Worm (Caenorhabditis elegans) whole organism, L4 larva: ENCODE results near the gene scb-1.

Experiments
- F37D6.2 ChIP-seq: sonication (generic microtip); optimal IDR thresholded peaks from 2 replicates; lab custom pipeline; 2016; ENCODE audit warnings: mild to moderate bottlenecking, missing genetic modification characterization, missing compliant biosample characterization
- F49E8.2 ChIP-seq: sonication (generic microtip); optimal IDR thresholded peaks from 2 replicates; lab custom pipeline; 2016; ENCODE audit warnings: missing compliant biosample characterization, mild to moderate bottlenecking, missing genetic modification characterization, borderline replicate concordance
- R02D3.7 ChIP-seq: fragments of 150-350 bp; sonication (generic microtip); optimal IDR thresholded peaks from 3 replicates; lab custom pipeline; 2014; ENCODE audit warnings: missing biosample characterization, missing genetic modification characterization
- Y105C5A.15 ChIP-seq: fragments of 200-800 bp; sonication (Bioruptor generic); IDR thresholded peaks from 2 replicates; pipeline ENCODE4 v1.3.6; 2022; ENCODE audit warnings: missing genetic modification characterization, missing compliant biosample characterization
- Y48G9A.11 ChIP-seq: fragments of 200-800 bp; sonication (Bioruptor generic); IDR thresholded peaks from 2 replicates; pipeline ENCODE4 v1.3.6; 2022; ENCODE audit warnings: missing genetic modification reagents, missing genetic modification characterization, missing compliant biosample characterization
- ZK337.2 ChIP-seq: fragments of 200-800 bp; sonication (Bioruptor generic); IDR thresholded peaks from 2 replicates; pipeline ENCODE4 v1.3.6; 2022; ENCODE audit warnings: missing genetic modification reagents, missing genetic modification characterization, missing compliant biosample characterization
- aha-1 ChIP-seq: fragments of 150-350 bp; peaks from one replicate; lab custom pipeline; 2014; ENCODE audit warnings: missing biosample characterization, missing genetic modification characterization
- ceh-28 ChIP-seq: fragments of 150-350 bp; optimal IDR thresholded peaks from 2 replicates; lab custom pipeline; 2014; ENCODE audit warnings: missing biosample characterization, missing genetic modification reagents, missing genetic modification characterization
- ceh-32 ChIP-seq: sonication (generic microtip); optimal IDR thresholded peaks from 2 replicates; lab custom pipeline; 2016; ENCODE audit warnings: mild to moderate bottlenecking, missing genetic modification characterization, missing compliant biosample characterization; ENCODE audit not compliant: poor library complexity
- ceh-62 ChIP-seq: sonication (generic microtip); optimal IDR thresholded peaks from 2 replicates; lab custom pipeline; 2017; ENCODE audit warnings: missing biosample characterization, missing genetic modification characterization
- ceh-82 ChIP-seq: sonication (generic microtip); optimal IDR thresholded peaks from 2 replicates; lab custom pipeline; 2017; ENCODE audit warnings: missing biosample characterization, missing genetic modification characterization
- ces-1 ChIP-seq: fragments of 150-350 bp; sonication (generic microtip); optimal IDR thresholded peaks from 4 replicates; lab custom pipeline; 2014; ENCODE audit warnings: missing biosample characterization, missing genetic modification reagents, missing genetic modification characterization
- daf-12 ChIP-seq: fragments of 150-350 bp; optimal IDR thresholded peaks from 2 replicates; lab custom pipeline; 2014; ENCODE audit warnings: missing biosample characterization, missing genetic modification reagents, missing genetic modification characterization
- daf-16 ChIP-seq, 3 experiments: sonication (generic microtip); optimal IDR thresholded peaks; 2 replicates each; lab custom pipeline; 2016 to 2017; ENCODE audit warnings: missing genetic modification characterization in 3 of 3, missing genetic modification reagents in 3 of 3, mild to moderate bottlenecking in 2 of 3, missing compliant biosample characterization in 2 of 3, missing biosample characterization in 1 of 3, moderate library complexity in 1 of 3
- daf-19 ChIP-seq: fragments of 200-800 bp; sonication (Bioruptor generic); conservative IDR thresholded peaks from 2 replicates; pipeline ENCODE4 v1.3.6; 2022; ENCODE audit warnings: missing genetic modification characterization, missing compliant biosample characterization
- dmd-6 ChIP-seq: fragments of 200-800 bp; sonication (Bioruptor generic); IDR thresholded peaks from 2 replicates; pipeline ENCODE4 v1.3.6; 2022; ENCODE audit warnings: missing genetic modification reagents, missing genetic modification characterization, missing compliant biosample characterization
- dpl-1 ChIP-seq: fragments of 150-350 bp; optimal IDR thresholded peaks from 2 replicates; lab custom pipeline; 2014; ENCODE audit warnings: missing biosample characterization, missing genetic modification reagents, missing genetic modification characterization
- dve-1 ChIP-seq: sonication (generic microtip); optimal IDR thresholded peaks from 2 replicates; lab custom pipeline; 2017; ENCODE audit warnings: antibody characterized with exemption, mild to moderate bottlenecking, missing genetic modification characterization, missing compliant biosample characterization; ENCODE audit not compliant: insufficient read depth
- egl-43 ChIP-seq: fragments of 200-800 bp; sonication (Bioruptor generic); IDR thresholded peaks from 2 replicates; pipeline ENCODE4 v1.3.6; 2022; ENCODE audit warnings: missing genetic modification reagents, missing genetic modification characterization, missing compliant biosample characterization
- fkh-10 ChIP-seq: fragments of 150-350 bp; optimal IDR thresholded peaks from 2 replicates; lab custom pipeline; 2014; ENCODE audit warnings: missing biosample characterization, missing genetic modification reagents, missing genetic modification characterization
- fos-1 ChIP-seq: fragments of 150-350 bp; optimal IDR thresholded peaks from 2 replicates; lab custom pipeline; 2014; ENCODE audit warnings: missing biosample characterization, missing genetic modification characterization
- hif-1 ChIP-seq, 2 experiments: sonication (generic microtip); optimal IDR thresholded peaks; 2 replicates each; lab custom pipeline; 2016 to 2017; ENCODE audit warnings: missing compliant biosample characterization in 2 of 2, missing genetic modification characterization in 2 of 2, missing genetic modification reagents in 2 of 2, missing genotype in 2 of 2, mild to moderate bottlenecking in 1 of 2
- hlh-11 ChIP-seq: fragments of 200-800 bp; sonication (Bioruptor generic); optimal IDR thresholded peaks from 2 replicates; lab custom pipeline; 2018; ENCODE audit warnings: mild to moderate bottlenecking, missing genetic modification characterization, missing compliant biosample characterization
- hmg-1.1 ChIP-seq: fragments of 200-800 bp; sonication (Bioruptor generic); IDR thresholded peaks from 2 replicates; pipeline ENCODE4 v1.3.6; 2022; ENCODE audit warnings: missing genetic modification reagents, missing genetic modification characterization, missing compliant biosample characterization
- lim-7 ChIP-seq: fragments of 200-800 bp; sonication (Bioruptor generic); IDR thresholded peaks from 2 replicates; pipeline ENCODE4 v1.3.6; 2022; ENCODE audit warnings: missing genetic modification characterization, missing compliant biosample characterization
- lin-29 ChIP-seq: fragments of 200-800 bp; sonication (Bioruptor generic); IDR thresholded peaks from 2 replicates; pipeline ENCODE4 v1.3.6; 2022; ENCODE audit warnings: missing genetic modification reagents, missing genetic modification characterization, missing compliant biosample characterization
- madf-5 ChIP-seq, 2 experiments: fragments of 200-800 bp; sonication (Bioruptor generic); IDR thresholded peaks; 2 replicates each; pipeline ENCODE4 v1.3.6; 2022; ENCODE audit warnings: missing compliant biosample characterization in 2 of 2, missing genetic modification characterization in 2 of 2
- mdt-29 ChIP-seq: fragments of 200-800 bp; sonication (Bioruptor generic); IDR thresholded peaks from 2 replicates; pipeline ENCODE4 v1.3.6; 2022; ENCODE audit warnings: missing genetic modification reagents, missing genetic modification characterization, missing compliant biosample characterization
- mep-1 ChIP-seq: fragments of 150-350 bp; sonication (generic microtip); optimal IDR thresholded peaks from 3 replicates; lab custom pipeline; 2014; ENCODE audit warnings: missing biosample characterization, missing genetic modification characterization
- mxl-3 ChIP-seq: fragments of 200-800 bp; sonication (Bioruptor generic); optimal IDR thresholded peaks from 2 replicates; lab custom pipeline; 2018; ENCODE audit warnings: mild to moderate bottlenecking, missing genetic modification characterization, missing compliant biosample characterization
- nhr-10 ChIP-seq: fragments of 150-350 bp; optimal IDR thresholded peaks from 2 replicates; lab custom pipeline; 2014; ENCODE audit warnings: missing biosample characterization, missing genetic modification characterization
- nhr-102 ChIP-seq: sonication (generic microtip); optimal IDR thresholded peaks from 2 replicates; lab custom pipeline; 2016; ENCODE audit warnings: mild to moderate bottlenecking, missing genetic modification characterization, moderate library complexity, missing compliant biosample characterization
- nhr-111 ChIP-seq: fragments of 200-800 bp; sonication (Bioruptor generic); optimal IDR thresholded peaks from 2 replicates; lab custom pipeline; 2018; ENCODE audit warnings: mild to moderate bottlenecking, missing genetic modification characterization, missing compliant biosample characterization
- nhr-25 ChIP-seq: sonication (generic microtip); optimal IDR thresholded peaks from 2 replicates; lab custom pipeline; 2017; ENCODE audit warnings: missing genetic modification characterization, mild to moderate bottlenecking, missing compliant biosample characterization, antibody characterized with exemption, moderate library complexity, borderline replicate concordance; ENCODE audit not compliant: insufficient read depth
- nhr-28 ChIP-seq: fragments of 150-350 bp; optimal IDR thresholded peaks from 2 replicates; lab custom pipeline; 2014; ENCODE audit warnings: missing biosample characterization, missing genetic modification characterization
- nhr-42 ChIP-seq: fragments of 200-800 bp; sonication (Bioruptor generic); IDR thresholded peaks from 2 replicates; pipeline ENCODE4 v1.3.6; 2022; ENCODE audit warnings: missing genetic modification characterization, missing compliant biosample characterization
- nhr-77 ChIP-seq: fragments of 150-350 bp; optimal IDR thresholded peaks from 2 replicates; lab custom pipeline; 2014; ENCODE audit warnings: missing biosample characterization, missing genetic modification characterization
- pha-4 ChIP-seq, 2 experiments: fragments of 150-350 bp in 1 of 2; fragments of 200-800 bp in 1 of 2; sonication (Bioruptor generic) in 1 of 2; IDR thresholded peaks in 1 of 2; optimal IDR thresholded peaks in 1 of 2; 2 replicates each; pipeline versions ENCODE4 v1.3.6 to Lab custom; 2014 to 2022; ENCODE audit warnings: missing genetic modification characterization in 2 of 2, missing genetic modification reagents in 2 of 2, missing biosample characterization in 1 of 2, missing compliant biosample characterization in 1 of 2
- php-3 ChIP-seq: fragments of 200-800 bp; sonication (Bioruptor generic); IDR thresholded peaks from 2 replicates; pipeline ENCODE4 v1.3.6; 2022; ENCODE audit warnings: missing genetic modification reagents, missing genetic modification characterization, missing compliant biosample characterization
- rbr-2 ChIP-seq: sonication (generic microtip); optimal IDR thresholded peaks from 2 replicates; lab custom pipeline; 2016; ENCODE audit warnings: missing genotype, missing genetic modification characterization, missing compliant biosample characterization
- snpc-1.2 ChIP-seq: fragments of 200-800 bp; sonication (Bioruptor generic); IDR thresholded peaks from 2 replicates; pipeline ENCODE4 v1.3.6; 2022; ENCODE audit warnings: missing genetic modification reagents, missing genetic modification characterization, missing compliant biosample characterization
- snpc-4 ChIP-seq: fragments of 150-350 bp; optimal IDR thresholded peaks from 2 replicates; lab custom pipeline; 2014; ENCODE audit warnings: missing biosample characterization, missing genetic modification characterization
- spr-1 ChIP-seq: sonication (generic microtip); optimal IDR thresholded peaks from 2 replicates; lab custom pipeline; 2016; ENCODE audit warnings: mild to moderate bottlenecking, missing genetic modification characterization, missing compliant biosample characterization
- spr-3 ChIP-seq: fragments of 200-800 bp; sonication (Bioruptor generic); optimal IDR thresholded peaks from 2 replicates; lab custom pipeline; 2018; ENCODE audit warnings: mild to moderate bottlenecking, missing genetic modification characterization, missing compliant biosample characterization
- tra-1 ChIP-seq: fragments of 200-800 bp; sonication (Bioruptor generic); IDR thresholded peaks from 2 replicates; pipeline ENCODE4 v1.3.6; 2022; ENCODE audit warnings: missing genetic modification reagents, missing genetic modification characterization, missing compliant biosample characterization
- unc-130 ChIP-seq: sonication (generic microtip); optimal IDR thresholded peaks from 2 replicates; lab custom pipeline; 2016; ENCODE audit warnings: missing genetic modification reagents, missing genetic modification characterization, missing compliant biosample characterization
- vab-7 ChIP-seq: fragments of 200-800 bp; sonication (Bioruptor generic); IDR thresholded peaks from 2 replicates; pipeline ENCODE4 v1.3.6; 2022; ENCODE audit warnings: missing genetic modification reagents, missing genetic modification characterization, missing compliant biosample characterization
- zfp-2 ChIP-seq: sonication (generic microtip); optimal IDR thresholded peaks from 2 replicates; lab custom pipeline; 2016; ENCODE audit warnings: mild to moderate bottlenecking, missing genetic modification characterization, missing compliant biosample characterization
- zfp-3 ChIP-seq: fragments of 200-800 bp; sonication (Bioruptor generic); conservative IDR thresholded peaks from 2 replicates; pipeline ENCODE4 v1.3.6; 2022; ENCODE audit warnings: missing genetic modification reagents, missing genetic modification characterization, missing compliant biosample characterization
- zip-2 ChIP-seq: fragments of 150-350 bp; optimal IDR thresholded peaks from 2 replicates; lab custom pipeline; 2014; ENCODE audit warnings: missing biosample characterization, missing genetic modification characterization
- ztf-7 ChIP-seq: fragments of 150-350 bp; optimal IDR thresholded peaks from 2 replicates; lab custom pipeline; 2014; ENCODE audit warnings: missing biosample characterization, missing genetic modification characterization

Gene scb-1

ce11 chrV:11069277-11069676, 50.2 kb downstream of the scb-1 start, which contains the start of gene T04C12.8 (continued):
- TF ChIP-seq fkh-10 (GFP tag; lab: Kevin White, UChicago) = no peak
- TF ChIP-seq unc-130 (GFP tag; lab: Kevin White, UChicago) = no peak
- peak; percentile 20 for TF ChIP-seq mep-1 (tag; lab: Kevin White, UChicago)
- no peak for TF ChIP-seq daf-12
- TF ChIP-seq ceh-32 (tag; lab: Kevin White, UChicago) = no peak
- TF ChIP-seq F37D6.2 (tag; lab: Kevin White, UChicago) = no peak
- TF ChIP-seq zip-2 (tag; lab: Kevin White, UChicago) = no peak
- no peak for TF ChIP-seq nhr-25 (tag; lab: Kevin White, UChicago)
- no peak for TF ChIP-seq egl-43 (GFP tag; lab: Robert Waterston, UW)
- no peak for TF ChIP-seq lin-29 (GFP tag; lab: Robert Waterston, UW)
- no peak for TF ChIP-seq hmg-1.1 (GFP tag; lab: Robert Waterston, UW)
- no peak for TF ChIP-seq aha-1 (tag; lab: Kevin White, UChicago)
- TF ChIP-seq hif-1 (tag; optimal IDR thresholded peaks at IDR 0.05; lab: Kevin White, UChicago) = peak in 1 of 2 experiments; percentile 27
- no peak for TF ChIP-seq spr-3 (GFP tag; lab: Kevin White, UChicago)
- no peak for TF ChIP-seq ceh-28 (tag; lab: Kevin White, UChicago)
- peak in 1 of 2 experiments; percentile 86 for TF ChIP-seq daf-16 (GFP tag; optimal IDR thresholded peaks at IDR 0.05; lab: Kevin White, UChicago)
- TF ChIP-seq daf-16 (tag; optimal IDR thresholded peaks at IDR 0.05; lab: Kevin White, UChicago) = peak; percentile 99
- TF ChIP-seq madf-5 (GFP tag; IDR thresholded peaks at IDR 0.05; lab: Robert Waterston, UW) = no peak
- no peak for TF ChIP-seq lim-7 (GFP tag; lab: Robert Waterston, UW)
- no peak for TF ChIP-seq ceh-62
- no peak for TF ChIP-seq dpl-1 (GFP tag; lab: Kevin White, UChicago)
- no peak for TF ChIP-seq snpc-4 (tag; lab: Kevin White, UChicago)
- no peak for TF ChIP-seq ztf-7 (tag; lab: Kevin White, UChicago)
- 0 out of 2 replicates have a peak, but pooled peaks have one; percentile 5 for TF ChIP-seq nhr-42 (GFP tag; lab: Robert Waterston, UW)
- no peak for TF ChIP-seq spr-1 (tag; lab: Kevin White, UChicago)
- no peak for TF ChIP-seq mdt-29
- TF ChIP-seq hlh-11 (tag; lab: Kevin White, UChicago) = peak; percentile 91
- TF ChIP-seq nhr-77 (tag; lab: Kevin White, UChicago) = peak; percentile 92
- no peak for TF ChIP-seq Y48G9A.11 (GFP tag; lab: Robert Waterston, UW)
- no peak for TF ChIP-seq zfp-3 (GFP tag; lab: Robert Waterston, UW)
- TF ChIP-seq dmd-6 = peak; percentile 92
- TF ChIP-seq daf-19 (GFP tag; lab: Robert Waterston, UW) = no peak
- TF ChIP-seq R02D3.7 (tag; lab: Kevin White, UChicago) = no peak
- TF ChIP-seq nhr-102 (tag; lab: Kevin White, UChicago) = peak; percentile 82
- TF ChIP-seq ces-1 (GFP tag; lab: Kevin White, UChicago) = no peak
- TF ChIP-seq nhr-111 (GFP tag; lab: Kevin White, UChicago) = no peak
- peak; percentile 96 for TF ChIP-seq dve-1 (tag; lab: Kevin White, UChicago)
- TF ChIP-seq pha-4 (GFP tag; IDR thresholded peaks at IDR 0.05; lab: Robert Waterston, UW) = no peak
- peak; percentile 2 for TF ChIP-seq pha-4 (tag; optimal IDR thresholded peaks at IDR 0.05; lab: Kevin White, UChicago)
- no peak for TF ChIP-seq F49E8.2 (tag; lab: Kevin White, UChicago)
- TF ChIP-seq tra-1 (GFP tag; lab: Robert Waterston, UW) = peak; percentile 61; the same call in 1 of the 2 replicates
- no peak for TF ChIP-seq ZK337.2 (GFP tag; lab: Robert Waterston, UW)
- TF ChIP-seq mxl-3 (GFP tag; lab: Kevin White, UChicago) = peak; percentile 54
- TF ChIP-seq ceh-82 (tag; lab: Kevin White, UChicago) = no peak
- no peak for TF ChIP-seq snpc-1.2 (GFP tag; lab: Robert Waterston, UW)
- TF ChIP-seq Y105C5A.15 (GFP tag; lab: Robert Waterston, UW) = no peak
- TF ChIP-seq vab-7 (GFP tag; lab: Robert Waterston, UW) = no peak
- no peak for TF ChIP-seq rbr-2 (tag; lab: Kevin White, UChicago)
- peak; percentile 86 for TF ChIP-seq nhr-28 (tag; lab: Kevin White, UChicago)
- no peak for TF ChIP-seq fos-1
- peak; percentile 94 for TF ChIP-seq php-3 (GFP tag; lab: Robert Waterston, UW)
- no peak for TF ChIP-seq zfp-2
- no peak for TF ChIP-seq nhr-10 (tag; lab: Kevin White, UChicago)
